Worm (Caenorhabditis elegans): ENCODE measurements around the gene fbxb-51.

fbxb-51 gene

ce11 chrII:1568214-1568613 is 17.7 kb downstream of the fbxb-51 start, which contains the start of gene fbxb-49:
fbxb-49 (plus strand) TSS chrII:1568514.
- no peak for TF ChIP-seq efl-3 (GFP tag; optimal IDR thresholded peaks at IDR 0.05)
- TF ChIP-seq sox-4 (tag; optimal IDR thresholded peaks at IDR 0.05), result no peak
- no peak for TF ChIP-seq nhr-11 (tag; optimal IDR thresholded peaks at IDR 0.05)
- TF ChIP-seq hlh-17 (GFP tag; optimal IDR thresholded peaks at IDR 0.05; ENCODE audit: borderline replicate concordance), result no peak
- no peak for TF ChIP-seq egl-13 (tag; optimal IDR thresholded peaks at IDR 0.05)
- no peak for TF ChIP-seq pqm-1 (tag; optimal IDR thresholded peaks at IDR 0.05)
- TF ChIP-seq unc-62 (GFP tag; optimal IDR thresholded peaks at IDR 0.05), result no peak
- TF ChIP-seq elt-3 (tag; optimal IDR thresholded peaks at IDR 0.05), result no peak
- TF ChIP-seq alr-1 (tag; optimal IDR thresholded peaks at IDR 0.05; ENCODE audit: borderline replicate concordance), result no peak
- no peak for TF ChIP-seq unc-30 (tag; optimal IDR thresholded peaks at IDR 0.05)
- no peak for TF ChIP-seq ceh-63 (GFP tag; optimal IDR thresholded peaks at IDR 0.05)
- no peak for TF ChIP-seq grh-1 (GFP tag; IDR thresholded peaks at IDR 0.05)

DNA sequence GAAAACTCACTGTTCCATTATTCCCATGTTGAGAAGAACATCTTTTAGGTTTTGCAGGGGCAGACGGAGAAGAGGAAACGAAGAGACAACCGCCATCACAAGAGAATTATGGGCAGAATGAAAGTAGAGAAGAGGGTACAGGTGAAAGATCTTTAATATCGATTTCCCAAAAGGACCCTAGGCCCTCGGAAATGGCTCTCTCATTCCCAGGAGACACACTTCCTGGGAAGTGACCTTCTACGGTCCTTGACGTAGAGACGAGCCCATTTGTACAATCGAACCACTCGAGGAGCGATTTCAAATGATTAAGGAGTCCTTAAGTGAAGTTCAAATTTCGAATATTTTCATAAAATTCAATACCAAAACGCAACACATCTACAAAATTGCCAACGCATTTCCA is 20.5 kb downstream of the fbxb-51 start, which contains the start of gene fbxb-46:
fbxb-46 (minus strand) TSS at position 101 of the 400 bp plus-strand sequence.
- no peak for TF ChIP-seq fos-1 (tag; optimal IDR thresholded peaks at IDR 0.05)
- TF ChIP-seq ceh-82 (tag; optimal IDR thresholded peaks at IDR 0.05), result no peak

DNA sequence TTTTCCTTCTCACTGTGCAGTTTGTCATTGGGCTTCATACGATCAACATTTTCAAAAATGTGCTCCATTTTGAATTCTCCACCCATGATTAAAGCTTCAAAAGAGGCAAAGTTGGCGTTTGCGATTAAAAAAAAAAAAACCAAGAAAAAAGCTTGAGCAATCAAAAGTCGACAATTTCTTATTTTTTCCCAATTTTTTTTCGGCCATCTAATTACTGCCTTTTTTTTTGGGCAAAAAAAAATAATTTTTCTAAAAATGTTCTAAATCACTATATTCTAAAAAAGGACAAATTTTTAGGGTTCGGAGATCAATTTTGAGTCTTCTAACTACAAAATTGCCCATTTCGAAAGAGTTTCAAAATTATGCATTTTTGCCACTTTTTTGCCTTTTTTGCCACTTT is 25.5 kb downstream of the fbxb-51 start, which contains the start of gene K05F6.10:
K05F6.10 (minus strand) TSS at position 101 of the 400 bp plus-strand sequence.
- TF ChIP-seq nhr-84 (tag; optimal IDR thresholded peaks at IDR 0.05), result no peak
- TF ChIP-seq nhr-71 (tag; optimal IDR thresholded peaks at IDR 0.05), result no peak
- TF ChIP-seq nhr-237 (tag; optimal IDR thresholded peaks at IDR 0.05), result no peak
- no peak for TF ChIP-seq lin-35 (GFP tag; optimal IDR thresholded peaks at IDR 0.05)
- no peak for TF ChIP-seq unc-98 (GFP tag; IDR thresholded peaks at IDR 0.05)
- no peak for TF ChIP-seq unc-130 (tag; optimal IDR thresholded peaks at IDR 0.05)
- no peak for TF ChIP-seq zip-4 (GFP tag; optimal IDR thresholded peaks at IDR 0.05)
- no peak for TF ChIP-seq efl-1 (optimal IDR thresholded peaks at IDR 0.05)
- TF ChIP-seq efl-1 (GFP tag; optimal IDR thresholded peaks at IDR 0.05 in 1 of 2), result no peak
- no peak for TF ChIP-seq egl-13 (tag; optimal IDR thresholded peaks at IDR 0.05)
- TF ChIP-seq xbp-1 (tag; optimal IDR thresholded peaks at IDR 0.05), result no peak

DNA sequence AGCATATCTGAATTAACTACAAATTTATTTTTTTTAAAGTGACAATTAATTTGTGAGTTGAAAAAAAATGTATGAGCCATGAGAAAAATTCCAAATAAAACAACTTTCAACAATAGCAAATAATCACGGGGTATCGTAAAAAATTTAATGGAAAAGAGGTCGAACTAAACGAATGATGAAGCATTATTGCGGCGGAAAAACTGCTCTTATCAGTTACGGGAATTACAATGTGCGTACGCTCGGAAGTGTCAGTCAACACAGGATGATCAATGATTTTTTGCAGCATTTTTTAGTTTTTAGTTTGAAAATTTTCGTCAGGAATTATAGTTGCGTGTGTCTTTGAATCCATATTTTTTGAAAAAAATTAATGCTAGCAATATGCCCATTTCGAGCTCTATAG is 26.3 kb downstream of the fbxb-51 start:
- TF ChIP-seq blmp-1 (tag; optimal IDR thresholded peaks at IDR 0.05) (no peak), ceh-63 (GFP tag; optimal IDR thresholded peaks at IDR 0.05) (no peak), ceh-88 (GFP tag; IDR thresholded peaks at IDR 0.05) (no peak), ztf-4 (tag; optimal IDR thresholded peaks at IDR 0.05) (no peak), unc-30 (tag; optimal IDR thresholded peaks at IDR 0.05) (no peak), jun-1 (tag; optimal IDR thresholded peaks at IDR 0.05) (peak; percentile 12), lin-13 (GFP tag; optimal IDR thresholded peaks at IDR 0.05) (no peak), mep-1 (tag; optimal IDR thresholded peaks at IDR 0.05) (no peak), F16B12.6 (tag; optimal IDR thresholded peaks at IDR 0.05) (no peak), fkh-8 (tag; optimal IDR thresholded peaks at IDR 0.05) (no peak), lir-3 (tag; optimal IDR thresholded peaks at IDR 0.05; ENCODE audit: poor library complexity) (no peak), elt-2 (tag; optimal IDR thresholded peaks at IDR 0.05) (peak; percentile 73), egl-13 (tag; optimal IDR thresholded peaks at IDR 0.05) (no peak), lin-35 (GFP tag; optimal IDR thresholded peaks at IDR 0.05) (peak in 1 of 2 experiments; percentile 29), efl-1 (optimal IDR thresholded peaks at IDR 0.05) (no peak), efl-1 (GFP tag; optimal IDR thresholded peaks at IDR 0.05 in 1 of 2) (peak in 1 of 2 experiments; percentile 16), sptf-1 (tag; optimal IDR thresholded peaks at IDR 0.05) (no peak), ztf-11 (tag; optimal IDR thresholded peaks at IDR 0.05) (no peak), swsn-7 (tag; optimal IDR thresholded peaks at IDR 0.05) (no peak), skn-1 (tag; optimal IDR thresholded peaks at IDR 0.05) (no peak)

Data from whole organism, L1 larva.